Worm (Caenorhabditis elegans) whole organism, L4 larva: ENCODE data around the gene Y60A3A.19.
A peak's percentile ranks its signal among the peaks of the same experiment; 100 is the strongest.
"Not testable (repeated sequence)": the region's sequence is repeated elsewhere in the genome, so short reads cannot be mapped to it uniquely, and the experiment has no call there.

Experiments
- D1046.2 ChIP-seq: fragments of 200-800 bp; sonication (Bioruptor generic); IDR thresholded peaks from 2 replicates; pipeline ENCODE4 v1.3.6; 2022; ENCODE audit warnings: missing genetic modification characterization, missing compliant biosample characterization
- F26F4.8 ChIP-seq: fragments of 200-800 bp; sonication (Bioruptor generic); conservative IDR thresholded peaks from 2 replicates; pipeline ENCODE4 v1.3.6; 2022; ENCODE audit warnings: missing genetic modification characterization, missing compliant biosample characterization
- ZK337.2 ChIP-seq: fragments of 200-800 bp; sonication (Bioruptor generic); IDR thresholded peaks from 2 replicates; pipeline ENCODE4 v1.3.6; 2022; ENCODE audit warnings: missing genetic modification reagents, missing genetic modification characterization, missing compliant biosample characterization
- aha-1 ChIP-seq: fragments of 150-350 bp; peaks from one replicate; lab custom pipeline; 2014; ENCODE audit warnings: missing biosample characterization, missing genetic modification characterization
- ceh-20 ChIP-seq: fragments of 200-800 bp; sonication (Bioruptor generic); IDR thresholded peaks from 2 replicates; pipeline ENCODE4 v1.3.6; 2022; ENCODE audit warnings: missing genetic modification reagents, missing genetic modification characterization, missing compliant biosample characterization
- ceh-28 ChIP-seq: fragments of 150-350 bp; optimal IDR thresholded peaks from 2 replicates; lab custom pipeline; 2014; ENCODE audit warnings: missing biosample characterization, missing genetic modification reagents, missing genetic modification characterization
- ceh-82 ChIP-seq: sonication (generic microtip); optimal IDR thresholded peaks from 2 replicates; lab custom pipeline; 2017; ENCODE audit warnings: missing biosample characterization, missing genetic modification characterization
- daf-12 ChIP-seq: fragments of 150-350 bp; optimal IDR thresholded peaks from 2 replicates; lab custom pipeline; 2014; ENCODE audit warnings: missing biosample characterization, missing genetic modification reagents, missing genetic modification characterization
- dmd-6 ChIP-seq: fragments of 200-800 bp; sonication (Bioruptor generic); IDR thresholded peaks from 2 replicates; pipeline ENCODE4 v1.3.6; 2022; ENCODE audit warnings: missing genetic modification reagents, missing genetic modification characterization, missing compliant biosample characterization
- dpl-1 ChIP-seq: fragments of 150-350 bp; optimal IDR thresholded peaks from 2 replicates; lab custom pipeline; 2014; ENCODE audit warnings: missing biosample characterization, missing genetic modification reagents, missing genetic modification characterization
- dve-1 ChIP-seq: sonication (generic microtip); optimal IDR thresholded peaks from 2 replicates; lab custom pipeline; 2017; ENCODE audit warnings: antibody characterized with exemption, mild to moderate bottlenecking, missing genetic modification characterization, missing compliant biosample characterization; ENCODE audit not compliant: insufficient read depth
- egl-43 ChIP-seq: fragments of 200-800 bp; sonication (Bioruptor generic); IDR thresholded peaks from 2 replicates; pipeline ENCODE4 v1.3.6; 2022; ENCODE audit warnings: missing genetic modification reagents, missing genetic modification characterization, missing compliant biosample characterization
- fkh-10 ChIP-seq: fragments of 150-350 bp; optimal IDR thresholded peaks from 2 replicates; lab custom pipeline; 2014; ENCODE audit warnings: missing biosample characterization, missing genetic modification reagents, missing genetic modification characterization
- fos-1 ChIP-seq: fragments of 150-350 bp; optimal IDR thresholded peaks from 2 replicates; lab custom pipeline; 2014; ENCODE audit warnings: missing biosample characterization, missing genetic modification characterization
- lin-15B ChIP-seq: fragments of 150-350 bp; sonication (generic microtip); optimal IDR thresholded peaks from 3 replicates; lab custom pipeline; 2014; ENCODE audit warnings: missing biosample characterization, missing genetic modification characterization
- lin-29 ChIP-seq: fragments of 200-800 bp; sonication (Bioruptor generic); IDR thresholded peaks from 2 replicates; pipeline ENCODE4 v1.3.6; 2022; ENCODE audit warnings: missing genetic modification reagents, missing genetic modification characterization, missing compliant biosample characterization
- lin-38 ChIP-seq: fragments of 200-800 bp; sonication (Bioruptor generic); IDR thresholded peaks from 2 replicates; pipeline ENCODE4 v1.3.6; 2022; ENCODE audit warnings: missing genetic modification reagents, missing genetic modification characterization, missing compliant biosample characterization
- lsy-2 ChIP-seq, 2 experiments: fragments of 150-350 bp in 1 of 2; sonication (generic microtip) in 1 of 2; optimal IDR thresholded peaks; 2 replicates each; lab custom pipeline; 2014 to 2017; ENCODE audit warnings: missing biosample characterization in 2 of 2, missing genetic modification characterization in 2 of 2
- madf-5 ChIP-seq, 2 experiments: fragments of 200-800 bp; sonication (Bioruptor generic); IDR thresholded peaks; 2 replicates each; pipeline ENCODE4 v1.3.6; 2022; ENCODE audit warnings: missing compliant biosample characterization in 2 of 2, missing genetic modification characterization in 2 of 2
- madf-9 ChIP-seq: fragments of 200-800 bp; sonication (Bioruptor generic); conservative IDR thresholded peaks from 2 replicates; pipeline ENCODE4 v1.3.6; 2022; ENCODE audit warnings: missing genetic modification reagents, missing genetic modification characterization, missing compliant biosample characterization
- mep-1 ChIP-seq: fragments of 150-350 bp; sonication (generic microtip); optimal IDR thresholded peaks from 3 replicates; lab custom pipeline; 2014; ENCODE audit warnings: missing biosample characterization, missing genetic modification characterization
- nhr-10 ChIP-seq: fragments of 150-350 bp; optimal IDR thresholded peaks from 2 replicates; lab custom pipeline; 2014; ENCODE audit warnings: missing biosample characterization, missing genetic modification characterization
- nhr-102 ChIP-seq: sonication (generic microtip); optimal IDR thresholded peaks from 2 replicates; lab custom pipeline; 2016; ENCODE audit warnings: mild to moderate bottlenecking, missing genetic modification characterization, moderate library complexity, missing compliant biosample characterization
- nhr-28 ChIP-seq: fragments of 150-350 bp; optimal IDR thresholded peaks from 2 replicates; lab custom pipeline; 2014; ENCODE audit warnings: missing biosample characterization, missing genetic modification characterization
- nhr-41 ChIP-seq: fragments of 200-800 bp; sonication (Bioruptor generic); IDR thresholded peaks from 2 replicates; pipeline ENCODE4 v1.3.6; 2022; ENCODE audit warnings: missing genetic modification reagents, missing genetic modification characterization, missing compliant biosample characterization
- nhr-48 ChIP-seq: sonication (generic microtip); optimal IDR thresholded peaks from 2 replicates; lab custom pipeline; 2016; ENCODE audit warnings: mild to moderate bottlenecking, missing genetic modification characterization, missing compliant biosample characterization
- skn-1 ChIP-seq: fragments of 150-350 bp; optimal IDR thresholded peaks from 2 replicates; lab custom pipeline; 2014; ENCODE audit warnings: missing biosample characterization, missing genetic modification characterization
- spr-3 ChIP-seq: fragments of 200-800 bp; sonication (Bioruptor generic); optimal IDR thresholded peaks from 2 replicates; lab custom pipeline; 2018; ENCODE audit warnings: mild to moderate bottlenecking, missing genetic modification characterization, missing compliant biosample characterization
- unc-62 ChIP-seq, 3 experiments: fragments of 150-350 bp in 1 of 3; sonication (generic microtip); optimal IDR thresholded peaks in 2 of 3; peaks in 1 of 3; 1 replicate in 1 of 3; 2 replicates in 2 of 3; lab custom pipeline; 2014 to 2017; ENCODE audit warnings: missing biosample characterization in 3 of 3, missing genetic modification characterization in 3 of 3, missing genetic modification reagents in 3 of 3, missing genotype in 1 of 3
- zag-1 ChIP-seq: fragments of 150-350 bp; optimal IDR thresholded peaks from 2 replicates; lab custom pipeline; 2014; ENCODE audit warnings: missing biosample characterization, missing genetic modification characterization
- zip-11 ChIP-seq: fragments of 200-800 bp; sonication (Bioruptor generic); IDR thresholded peaks from 2 replicates; pipeline ENCODE4 v1.3.6; 2022; ENCODE audit warnings: missing genetic modification characterization, missing compliant biosample characterization

The Y60A3A.19 gene

DNA sequence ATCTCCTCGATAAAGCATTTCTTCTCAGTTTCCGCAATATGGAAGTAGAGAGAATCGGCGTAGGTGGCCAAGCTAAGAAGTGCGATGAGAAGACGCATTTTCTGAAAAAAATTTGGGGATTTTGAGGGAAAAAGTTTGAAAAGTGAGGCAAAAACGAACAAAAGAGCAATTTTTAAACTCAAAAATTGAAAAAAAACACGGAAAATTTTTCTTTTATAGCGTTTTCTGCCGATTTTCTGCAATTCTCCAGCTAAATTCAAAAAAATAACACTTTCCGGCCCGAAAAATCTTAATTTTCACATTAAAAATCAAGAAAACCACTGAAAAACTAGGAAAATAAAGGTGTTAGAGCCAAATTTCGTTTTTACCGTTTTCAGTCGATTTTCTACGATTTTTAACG is 32.6 kb downstream of the Y60A3A.19 start, which contains the start of gene tmed-4:
tmed-4 (minus strand) TSS at position 101 of the 400 bp plus-strand sequence.
- TF ChIP-seq lin-38 (GFP tag; lab: Robert Waterston, UW); nhr-10 (tag; lab: Kevin White, UChicago); D1046.2 (GFP tag; lab: Robert Waterston, UW): not testable (repeated sequence)
- TF ChIP-seq, all 104 proteins: peak for 0; not testable (repeated sequence) for 104

ce11 chrV:19949721-19950120 is 33.4 kb downstream of the Y60A3A.19 start, which contains the start of gene Y60A3A.8:
Gene Y60A3A.8, plus strand, starts transcription at chrV:19949978.
- TF ChIP-seq D1046.2 (GFP tag; lab: Robert Waterston, UW); madf-5 (GFP tag; IDR thresholded peaks at IDR 0.05; lab: Robert Waterston, UW); nhr-102 (tag; lab: Kevin White, UChicago): not testable (repeated sequence)

ce11 chrV:19954491-19954890 is 38.1 kb downstream of the Y60A3A.19 start:
- TF ChIP-seq unc-62 (GFP tag; optimal IDR thresholded peaks at IDR 0.05 in 1 of 2; lab: Kevin White, UChicago), result peak in 1 of 2 experiments; percentile 72
- no peak for TF ChIP-seq unc-62 (tag; optimal IDR thresholded peaks at IDR 0.05; lab: Kevin White, UChicago)
- no peak for TF ChIP-seq lsy-2 (tag; optimal IDR thresholded peaks at IDR 0.05; lab: Kevin White, UChicago)

- TF ChIP-seq aha-1 (tag; lab: Kevin White, UChicago) (peak; percentile 91), nhr-28 (peak; percentile 22), unc-62 (GFP tag; optimal IDR thresholded peaks at IDR 0.05 in 1 of 2; lab: Kevin White, UChicago) (peak in 1 of 2 experiments; percentile 32), unc-62 (tag; optimal IDR thresholded peaks at IDR 0.05; lab: Kevin White, UChicago) (no peak), nhr-41 (GFP tag; lab: Robert Waterston, UW) (no peak), spr-3 (no peak), madf-5 (GFP tag; IDR thresholded peaks at IDR 0.05; lab: Robert Waterston, UW) (no peak), egl-43 (GFP tag; lab: Robert Waterston, UW) (no peak), lin-29 (GFP tag; lab: Robert Waterston, UW) (no peak), daf-12 (no peak), mep-1 (peak; percentile 3)
Measured at ce11 chrV:19955171-19955570, 38.8 kb downstream of the Y60A3A.19 start, which contains the start of gene abhd-3.1. Gene abhd-3.1, plus strand, starts transcription at chrV:19955488.

DNA sequence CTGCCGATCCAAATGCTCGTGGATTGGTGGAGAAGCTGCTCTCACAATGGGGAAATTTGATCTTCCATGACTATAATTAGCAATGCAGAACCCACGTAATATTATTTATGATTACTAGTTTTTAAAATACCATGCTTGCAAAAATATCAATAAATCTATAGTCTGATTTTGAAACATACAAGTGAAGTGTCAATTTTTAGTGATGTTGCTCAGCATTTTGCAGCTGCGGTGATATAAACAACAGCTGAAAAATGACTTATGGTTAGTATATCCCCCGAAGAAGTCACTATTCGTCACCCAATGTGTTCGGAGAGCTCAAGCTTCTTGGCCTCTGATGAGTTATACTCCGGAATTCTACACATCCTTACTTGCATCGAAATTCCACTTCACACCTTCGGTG is 42.4 kb downstream of the Y60A3A.19 start, which contains the start of gene srh-172:
srh-172 (plus strand) TSS at position 301 of the 400 bp plus-strand sequence.
- TF ChIP-seq ceh-20, result no peak
- no peak for TF ChIP-seq nhr-48 (tag; lab: Kevin White, UChicago)
- TF ChIP-seq zip-11 (GFP tag; lab: Robert Waterston, UW), result no peak
- no peak for TF ChIP-seq fkh-10 (GFP tag; lab: Kevin White, UChicago)
- no peak for TF ChIP-seq ZK337.2 (GFP tag; lab: Robert Waterston, UW)
- TF ChIP-seq daf-12, result no peak
- no peak for TF ChIP-seq madf-9 (GFP tag; lab: Robert Waterston, UW)
- TF ChIP-seq ceh-82 (tag; lab: Kevin White, UChicago), result no peak
- TF ChIP-seq ceh-28 (tag; lab: Kevin White, UChicago), result no peak
- no peak for TF ChIP-seq fos-1 (tag; lab: Kevin White, UChicago)
- TF ChIP-seq lin-15B (tag; lab: Kevin White, UChicago), result no peak
- no peak for TF ChIP-seq dmd-6
- TF ChIP-seq lsy-2 (tag; optimal IDR thresholded peaks at IDR 0.05; lab: Kevin White, UChicago), result no peak
- no peak for TF ChIP-seq F26F4.8 (GFP tag; lab: Robert Waterston, UW)
- no peak for TF ChIP-seq dve-1 (tag; lab: Kevin White, UChicago)
- TF ChIP-seq dpl-1 (GFP tag; lab: Kevin White, UChicago), result no peak
- TF ChIP-seq zag-1, result no peak
- no peak for TF ChIP-seq skn-1 (tag; lab: Kevin White, UChicago)
- no peak for TF ChIP-seq nhr-10 (tag; lab: Kevin White, UChicago)
